Fruit fly (Drosophila melanogaster) whole organism, embryonic: Measurements from ENCODE around the gene ppk24.

Experiments used
- CG10462 ChIP-seq: fragments of 200-800 bp; sonication (Bioruptor generic); optimal IDR thresholded peaks from 2 replicates; lab custom pipeline; 2016; ENCODE audit warnings: missing biosample characterization, missing genetic modification characterization
- CG10959 ChIP-seq: fragments of 200-800 bp; sonication (Bioruptor generic); IDR thresholded peaks from 2 replicates; pipeline ENCODE4 v1.3.6; 2022; ENCODE audit warnings: missing biosample characterization, missing genetic modification characterization
- CG11456 ChIP-seq: fragments of 200-800 bp; sonication (Bioruptor generic); IDR thresholded peaks from 3 replicates; pipeline ENCODE4 v1.3.6; 2022; ENCODE audit warnings: missing biosample characterization, missing genetic modification characterization
- CG11695 ChIP-seq: fragments of 200-800 bp; sonication (Bioruptor generic); IDR thresholded peaks from 3 replicates; pipeline ENCODE4 v1.3.6; 2022; ENCODE audit warnings: missing biosample characterization, missing genetic modification characterization
- CG12155 ChIP-seq: fragments of 200-800 bp; sonication (Bioruptor generic); optimal IDR thresholded peaks from 3 replicates; lab custom pipeline; 2016; ENCODE audit warnings: missing biosample characterization, missing genetic modification characterization
- CG12299 ChIP-seq: fragments of 200-800 bp; sonication (Bioruptor generic); optimal IDR thresholded peaks from 2 replicates; lab custom pipeline; 2018; ENCODE audit warnings: missing biosample characterization, mild to moderate bottlenecking, missing genetic modification characterization
- CG13894 ChIP-seq: fragments of 200-800 bp; sonication (Bioruptor generic); optimal IDR thresholded peaks from 3 replicates; lab custom pipeline; 2018; ENCODE audit warnings: missing biosample characterization, mild to moderate bottlenecking, missing genetic modification characterization, moderate library complexity
- CG1529 ChIP-seq: fragments of 200-800 bp; sonication (Bioruptor generic); optimal IDR thresholded peaks from 3 replicates; lab custom pipeline; 2018; ENCODE audit warnings: missing biosample characterization, missing genetic modification characterization
- CG16863 ChIP-seq: fragments of 200-800 bp; sonication (Bioruptor generic); optimal IDR thresholded peaks from 3 replicates; lab custom pipeline; 2016; ENCODE audit warnings: missing biosample characterization, missing genetic modification characterization
- CG17186 ChIP-seq: fragments of 200-800 bp; sonication (Bioruptor generic); optimal IDR thresholded peaks from 3 replicates; lab custom pipeline; 2017; ENCODE audit warnings: missing biosample characterization, missing genetic modification reagents, missing genetic modification characterization
- CG1792 ChIP-seq: fragments of 200-800 bp; sonication (Bioruptor generic); optimal IDR thresholded peaks from 2 replicates; lab custom pipeline; 2016; ENCODE audit warnings: missing biosample characterization, missing genetic modification characterization
- CG2199 ChIP-seq: fragments of 200-800 bp; sonication (Bioruptor generic); IDR thresholded peaks from 3 replicates; pipeline ENCODE4 v1.3.6; 2022; ENCODE audit warnings: missing biosample characterization, missing genetic modification characterization
- CG30020 ChIP-seq: fragments of 200-800 bp; optimal IDR thresholded peaks from 2 replicates; lab custom pipeline; 2019; ENCODE audit warnings: missing biosample characterization, mild to moderate bottlenecking, missing genetic modification characterization, moderate library complexity
- CG32532 ChIP-seq: fragments of 200-800 bp; sonication (Bioruptor generic); IDR thresholded peaks from 2 replicates; pipeline ENCODE4 v1.3.6; 2022; ENCODE audit warnings: missing biosample characterization, missing genetic modification characterization
- CG42726 ChIP-seq: fragments of 200-800 bp; sonication (Bioruptor generic); IDR thresholded peaks from 2 replicates; pipeline ENCODE4 v1.3.6; 2022; ENCODE audit warnings: missing biosample characterization, missing genetic modification characterization; ENCODE audit not compliant: partially characterized antibody
- CG4424 ChIP-seq: fragments of 200-800 bp; sonication (Bioruptor generic); optimal IDR thresholded peaks from 3 replicates; lab custom pipeline; 2016; ENCODE audit warnings: missing biosample characterization, missing genetic modification characterization
- CG6654 ChIP-seq: fragments of 200-800 bp; sonication (Bioruptor generic); optimal IDR thresholded peaks from 2 replicates; lab custom pipeline; 2017; ENCODE audit warnings: missing biosample characterization, mild to moderate bottlenecking, missing genetic modification characterization
- CG7372 ChIP-seq: fragments of 200-800 bp; sonication (Bioruptor generic); IDR thresholded peaks from 2 replicates; pipeline ENCODE4 v1.3.6; 2022; ENCODE audit warnings: missing biosample characterization, missing genetic modification characterization
- CG8089 ChIP-seq: fragments of 200-800 bp; sonication (Bioruptor generic); optimal IDR thresholded peaks from 3 replicates; lab custom pipeline; 2016; ENCODE audit warnings: missing biosample characterization, missing genetic modification characterization
- CG8388 ChIP-seq: fragments of 200-800 bp; sonication (Bioruptor generic); optimal IDR thresholded peaks from 2 replicates; lab custom pipeline; 2019; ENCODE audit warnings: missing biosample characterization, mild to moderate bottlenecking, missing genetic modification characterization, moderate library complexity
- CG9817 ChIP-seq: fragments of 200-800 bp; sonication (Bioruptor generic); optimal IDR thresholded peaks from 2 replicates; lab custom pipeline; 2018; ENCODE audit warnings: missing biosample characterization, mild to moderate bottlenecking, missing genetic modification characterization, moderate library complexity
- D19B ChIP-seq: fragments of 200-800 bp; sonication (Bioruptor generic); optimal IDR thresholded peaks from 2 replicates; lab custom pipeline; 2017; ENCODE audit warnings: missing biosample characterization, mild to moderate bottlenecking, missing genetic modification characterization
- E2f1 ChIP-seq: fragments of 200-800 bp; sonication (Bioruptor generic); IDR thresholded peaks from 2 replicates; pipeline ENCODE4 v1.3.6; 2022; ENCODE audit warnings: missing biosample characterization, missing genetic modification characterization
- Elba2 ChIP-seq: fragments of 200-800 bp; sonication (Bioruptor generic); optimal IDR thresholded peaks from 3 replicates; lab custom pipeline; 2016; ENCODE audit warnings: missing biosample characterization, missing genetic modification characterization
- Hsf ChIP-seq: fragments of 200-800 bp; sonication (Bioruptor generic); optimal IDR thresholded peaks from 3 replicates; lab custom pipeline; 2016; ENCODE audit warnings: missing biosample characterization, missing genetic modification characterization
- Lim3 ChIP-seq: fragments of 200-800 bp; sonication (Bioruptor generic); IDR thresholded peaks from 2 replicates; pipeline ENCODE4 v1.3.6; 2022; ENCODE audit warnings: missing biosample characterization, missing genetic modification characterization
- Mad ChIP-seq: fragments of 200-800 bp; sonication (Bioruptor generic); optimal IDR thresholded peaks from 2 replicates; lab custom pipeline; 2016; ENCODE audit warnings: missing biosample characterization, missing genetic modification characterization
- Med ChIP-seq: fragments of 200-800 bp; sonication (Bioruptor generic); peaks from one replicate; lab custom pipeline; 2016; ENCODE audit warnings: missing biosample characterization, missing genetic modification characterization, mild to moderate bottlenecking, inconsistent platforms, moderate library complexity
- NFAT ChIP-seq: fragments of 200-800 bp; sonication (Bioruptor generic); IDR thresholded peaks from 2 replicates; pipeline ENCODE4 v1.3.6; 2022; ENCODE audit warnings: missing biosample characterization, missing genetic modification characterization
- abd-A ChIP-seq: fragments of 200-800 bp; sonication (Bioruptor generic); optimal IDR thresholded peaks from 3 replicates; lab custom pipeline; 2019; ENCODE audit warnings: missing biosample characterization, mild to moderate bottlenecking, missing genetic modification characterization, moderate library complexity
- btn ChIP-seq: fragments of 200-800 bp; sonication (Bioruptor generic); optimal IDR thresholded peaks from 2 replicates; lab custom pipeline; 2016; ENCODE audit warnings: missing biosample characterization, missing genetic modification characterization
- cad ChIP-seq: fragments of >200 bp; optimal IDR thresholded peaks from 2 replicates; lab custom pipeline; 2017; ENCODE audit warnings: missing biosample characterization, missing genetic modification characterization
- croc ChIP-seq: fragments of 200-800 bp; sonication (Bioruptor generic); conservative IDR thresholded peaks from 3 replicates; pipeline ENCODE4 v1.3.6; 2022; ENCODE audit warnings: missing biosample characterization, missing genetic modification characterization
- exex ChIP-seq: fragments of 200-800 bp; sonication (Bioruptor generic); optimal IDR thresholded peaks from 4 replicates; lab custom pipeline; 2018; ENCODE audit warnings: missing biosample characterization, mild to moderate bottlenecking, missing genetic modification characterization, moderate library complexity
- gem ChIP-seq: fragments of 200-800 bp; sonication (Bioruptor generic); optimal IDR thresholded peaks from 2 replicates; lab custom pipeline; 2019; ENCODE audit warnings: missing biosample characterization, mild to moderate bottlenecking, missing genetic modification characterization, moderate library complexity
- gro ChIP-seq: fragments of 200-800 bp; sonication (Bioruptor generic); optimal IDR thresholded peaks from 2 replicates; lab custom pipeline; 2016; ENCODE audit warnings: missing biosample characterization, missing genetic modification characterization
- hkb ChIP-seq, 2 experiments: fragments of 200-800 bp in 1 of 2; fragments of >200 bp in 1 of 2; sonication (Bioruptor generic) in 1 of 2; IDR thresholded peaks in 1 of 2; optimal IDR thresholded peaks in 1 of 2; 2 replicates each; pipeline versions ENCODE4 v1.3.6 to Lab custom; 2017 to 2022; ENCODE audit warnings: missing biosample characterization in 1 of 2, missing genetic modification characterization in 1 of 2
- jing ChIP-seq: fragments of 200-800 bp; sonication (Bioruptor generic); optimal IDR thresholded peaks from 2 replicates; lab custom pipeline; 2018; ENCODE audit warnings: missing biosample characterization, mild to moderate bottlenecking, missing genetic modification characterization
- lov ChIP-seq, 2 experiments: fragments of 200-800 bp in 1 of 2; fragments of >200 bp in 1 of 2; sonication (Bioruptor generic) in 1 of 2; IDR thresholded peaks in 1 of 2; optimal IDR thresholded peaks in 1 of 2; 2 replicates in 1 of 2; 3 replicates in 1 of 2; pipeline versions ENCODE4 v1.3.6 to Lab custom; 2017 to 2022; ENCODE audit warnings: missing biosample characterization in 1 of 2, missing genetic modification characterization in 1 of 2
- nom ChIP-seq: fragments of 200-800 bp; sonication (Bioruptor generic); optimal IDR thresholded peaks from 2 replicates; lab custom pipeline; 2017; ENCODE audit warnings: missing biosample characterization, missing genetic modification characterization, mild to moderate bottlenecking, moderate library complexity, missing genetic modification reagents
- prd ChIP-seq, 3 experiments: fragments of >200 bp in 2 of 3; fragments of 200-800 bp in 1 of 3; sonication (Bioruptor generic) in 1 of 3; optimal IDR thresholded peaks in 2 of 3; IDR thresholded peaks in 1 of 3; 2 replicates in 2 of 3; 3 replicates in 1 of 3; pipeline versions ENCODE4 v1.3.6 to Lab custom; 2017 to 2022; ENCODE audit warnings: missing biosample characterization in 1 of 3, missing genetic modification characterization in 1 of 3
- sens ChIP-seq: fragments of 200-800 bp; sonication (Bioruptor generic); peaks from one replicate; lab custom pipeline; 2016; ENCODE audit warnings: missing biosample characterization, missing genetic modification characterization
- shn ChIP-seq: fragments of 200-800 bp; sonication (Bioruptor generic); optimal IDR thresholded peaks from 3 replicates; lab custom pipeline; 2016; ENCODE audit warnings: missing biosample characterization, missing genetic modification characterization
- sim ChIP-seq: fragments of 200-800 bp; sonication (Bioruptor generic); IDR thresholded peaks from 2 replicates; pipeline ENCODE4 v1.3.6; 2022; ENCODE audit warnings: missing biosample characterization, missing genetic modification characterization
- stc ChIP-seq: fragments of 200-800 bp; sonication (Bioruptor generic); IDR thresholded peaks from 2 replicates; pipeline ENCODE4 v1.3.6; 2022; ENCODE audit warnings: missing biosample characterization, missing genetic modification characterization
- tin ChIP-seq: fragments of 200-800 bp; sonication (Bioruptor generic); optimal IDR thresholded peaks from 3 replicates; lab custom pipeline; 2016; ENCODE audit warnings: missing biosample characterization, missing genetic modification characterization
- unc-4 ChIP-seq: fragments of 200-800 bp; sonication (Bioruptor generic); IDR thresholded peaks from 2 replicates; pipeline ENCODE4 v1.3.6; 2022; ENCODE audit warnings: missing biosample characterization, missing genetic modification characterization; ENCODE audit not compliant: partially characterized antibody
- vnd ChIP-seq: fragments of 200-800 bp; sonication (Bioruptor generic); IDR thresholded peaks from 3 replicates; pipeline ENCODE4 v1.3.6; 2022; ENCODE audit warnings: missing biosample characterization, missing genetic modification characterization; ENCODE audit not compliant: partially characterized antibody

ppk24 gene

DNA sequence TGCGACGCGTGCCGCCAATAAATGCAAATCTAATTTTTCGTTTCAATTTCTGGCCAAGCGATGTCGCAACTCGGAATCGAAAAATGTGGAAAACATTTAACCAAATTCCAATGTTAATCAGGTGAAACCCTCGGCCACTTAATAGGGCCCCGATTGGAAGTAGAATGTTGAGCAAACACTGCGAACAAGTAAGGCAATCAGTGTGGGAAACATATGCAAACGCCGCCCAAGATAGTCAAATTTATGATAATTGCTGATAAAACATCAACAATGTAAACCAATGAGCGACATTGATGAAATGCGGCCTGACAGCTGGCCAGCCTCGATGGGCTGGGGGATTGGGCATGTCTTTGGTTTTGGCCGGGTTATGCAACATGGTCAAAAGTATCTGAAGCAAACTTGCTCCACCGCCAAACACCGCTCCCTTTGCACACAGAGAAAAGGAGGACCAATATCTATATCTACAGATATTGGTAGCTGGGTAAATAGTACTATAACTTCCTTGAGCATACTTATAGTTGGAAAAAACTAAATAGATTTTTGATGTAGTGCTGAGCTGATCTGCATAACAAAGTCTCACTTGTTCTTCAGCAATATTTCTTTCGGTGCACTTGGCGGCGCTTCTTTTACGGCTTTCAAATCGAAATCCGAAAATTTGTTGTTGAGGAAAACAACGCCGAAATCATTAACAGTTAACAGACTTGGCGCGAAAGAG lies 18.1 kb upstream of the ppk24 start (continued):
- TF ChIP-seq CG6654 (GFP tag; lab: Kevin White, UChicago) (peak; percentile 48), CG1529 (GFP tag; lab: Kevin White, UChicago) (peak; percentile 65), CG11456 (GFP tag; lab: Robert Waterston, UW) (peak; percentile 67; the same call in 2 of the 3 replicates), CG7372 (GFP tag; lab: Robert Waterston, UW) (peak; percentile 65), exex (tag; lab: Kevin White, UChicago) (no peak), CG4424 (GFP tag; lab: Kevin White, UChicago) (peak; percentile 81), CG11695 (peak; percentile 78), D19B (GFP tag; lab: Kevin White, UChicago) (no peak), stc (GFP tag; lab: Robert Waterston, UW) (peak; percentile 82), sim (GFP tag; lab: Robert Waterston, UW) (peak; percentile 43; the same call in 1 of the 2 replicates), btn (GFP tag; lab: Kevin White, UChicago) (peak; percentile 66), unc-4 (GFP tag; lab: Robert Waterston, UW) (no peak), vnd (GFP tag; lab: Robert Waterston, UW) (no peak), nom (GFP tag; lab: Kevin White, UChicago) (no peak), CG1792 (no peak), CG9817 (tag; lab: Kevin White, UChicago) (peak; percentile 56), Mad (GFP tag; lab: Kevin White, UChicago) (peak; percentile 11), CG10462 (GFP tag; lab: Kevin White, UChicago) (peak; percentile 32), prd (optimal IDR thresholded peaks at IDR 0.05; lab: Kevin White, UChicago) (no peak), prd (GFP tag; IDR thresholded peaks at IDR 0.05; lab: Robert Waterston, UW) (peak; percentile 79), CG12299 (tag; lab: Kevin White, UChicago) (peak; percentile 40), gro (GFP tag; lab: Kevin White, UChicago) (no peak), gem (tag; lab: Kevin White, UChicago) (peak; percentile 82), CG17186 (GFP tag; lab: Kevin White, UChicago) (no peak), Lim3 (no peak), Med (GFP tag; lab: Kevin White, UChicago) (peak; percentile 95), CG16863 (GFP tag; lab: Kevin White, UChicago) (peak; percentile 70), tin (peak; percentile 75), CG8388 (peak; percentile 70), Elba2 (GFP tag; lab: Kevin White, UChicago) (no peak), E2f1 (GFP tag; lab: Robert Waterston, UW) (peak; percentile 80), sens (GFP tag; lab: Kevin White, UChicago) (peak; percentile 95), cad (GFP tag; lab: Kevin White, UChicago) (no peak), NFAT (GFP tag; lab: Robert Waterston, UW) (peak; percentile 29; the same call in 1 of the 2 replicates), croc (peak; percentile 65; the same call in 2 of the 3 replicates), CG32532 (peak; percentile 14; the same call in 1 of the 2 replicates), jing (peak; percentile 45), CG30020 (tag; lab: Kevin White, UChicago) (peak; percentile 28), shn (GFP tag; lab: Kevin White, UChicago) (no peak), CG8089 (GFP tag; lab: Kevin White, UChicago) (peak; percentile 40), CG13894 (no peak), Hsf (peak; percentile 56), CG2199 (GFP tag; lab: Robert Waterston, UW) (peak; percentile 72; the same call in 2 of the 3 replicates), CG10959 (peak; percentile 30; the same call in 1 of the 2 replicates), lov (optimal IDR thresholded peaks at IDR 0.05; lab: Kevin White, UChicago) (no peak), lov (GFP tag; IDR thresholded peaks at IDR 0.05; lab: Robert Waterston, UW) (peak; percentile 80; the same call in 2 of the 3 replicates), CG12155 (GFP tag; lab: Kevin White, UChicago) (peak; percentile 24), abd-A (tag; lab: Kevin White, UChicago) (peak; percentile 79), CG42726 (GFP tag; lab: Robert Waterston, UW) (no peak), hkb (optimal IDR thresholded peaks at IDR 0.05; lab: Kevin White, UChicago) (no peak), hkb (GFP tag; IDR thresholded peaks at IDR 0.05; lab: Robert Waterston, UW) (peak; percentile 88)
